Worm (Caenorhabditis elegans) whole organism, mixed stage, embryonic: ENCODE data around the gene Y56A3A.6.
A peak's percentile ranks its signal among the peaks of the same experiment; 100 is the strongest.

Experiments
- M03D4.4 ChIP-seq: sonication (generic microtip); optimal IDR thresholded peaks from 2 replicates; lab custom pipeline; 2017; ENCODE audit warnings: mild to moderate bottlenecking, missing genetic modification characterization, missing compliant biosample characterization
- blmp-1 ChIP-seq: fragments of 150-350 bp; optimal IDR thresholded peaks from 2 replicates; lab custom pipeline; 2014; ENCODE audit warnings: missing biosample characterization, missing genetic modification characterization
- ceh-43 ChIP-seq: fragments of 200-800 bp; sonication (Bioruptor generic); optimal IDR thresholded peaks from 2 replicates; lab custom pipeline; 2018; ENCODE audit warnings: mild to moderate bottlenecking, missing genetic modification characterization, moderate library complexity, missing compliant biosample characterization
- ceh-83 ChIP-seq: fragments of 200-800 bp; sonication (Bioruptor generic); optimal IDR thresholded peaks from 2 replicates; lab custom pipeline; 2018; ENCODE audit warnings: mild to moderate bottlenecking, missing genetic modification characterization, missing compliant biosample characterization
- ces-1 ChIP-seq: fragments of 150-350 bp; optimal IDR thresholded peaks from 2 replicates; lab custom pipeline; 2014; ENCODE audit warnings: missing biosample characterization, missing genetic modification reagents, missing genetic modification characterization
- cnd-1 ChIP-seq: fragments of 200-800 bp; sonication (Bioruptor generic); optimal IDR thresholded peaks from 2 replicates; lab custom pipeline; 2018; ENCODE audit warnings: mild to moderate bottlenecking, missing genetic modification characterization, missing compliant biosample characterization
- drap-1 ChIP-seq: fragments of 200-800 bp; sonication (Bioruptor generic); optimal IDR thresholded peaks from 3 replicates; lab custom pipeline; 2018; ENCODE audit warnings: mild to moderate bottlenecking, missing genetic modification characterization, missing compliant biosample characterization
- elt-1 ChIP-seq: sonication (generic microtip); optimal IDR thresholded peaks from 2 replicates; lab custom pipeline; 2017; ENCODE audit warnings: missing genetic modification characterization, mild to moderate bottlenecking, missing compliant biosample characterization, antibody characterized with exemption, moderate library complexity, borderline replicate concordance; ENCODE audit not compliant: insufficient read depth
- elt-3 ChIP-seq: fragments of 150-350 bp; optimal IDR thresholded peaks from 2 replicates; lab custom pipeline; 2014; ENCODE audit warnings: missing biosample characterization, missing genetic modification characterization
- flh-1 ChIP-seq: fragments of 200-800 bp; sonication (Bioruptor generic); optimal IDR thresholded peaks from 2 replicates; lab custom pipeline; 2018; ENCODE audit warnings: mild to moderate bottlenecking, missing genetic modification characterization, moderate library complexity, missing compliant biosample characterization
- ham-2 ChIP-seq: fragments of 200-800 bp; sonication (Bioruptor generic); optimal IDR thresholded peaks from 2 replicates; lab custom pipeline; 2018; ENCODE audit warnings: mild to moderate bottlenecking, missing genetic modification characterization, missing compliant biosample characterization
- hlh-1 ChIP-seq: fragments of 150-350 bp; optimal IDR thresholded peaks from 2 replicates; lab custom pipeline; 2014; ENCODE audit warnings: missing biosample characterization, missing genetic modification reagents, missing genetic modification characterization
- lin-13 ChIP-seq: fragments of 150-350 bp; optimal IDR thresholded peaks from 2 replicates; lab custom pipeline; 2014; ENCODE audit warnings: missing biosample characterization, missing genetic modification characterization
- lin-32 ChIP-seq: fragments of 200-800 bp; sonication (Bioruptor generic); optimal IDR thresholded peaks from 2 replicates; lab custom pipeline; 2018; ENCODE audit warnings: mild to moderate bottlenecking, missing genetic modification characterization, missing compliant biosample characterization
- mab-5 ChIP-seq: fragments of 150-350 bp; optimal IDR thresholded peaks from 2 replicates; lab custom pipeline; 2014; ENCODE audit warnings: missing biosample characterization, missing genetic modification characterization
- mls-2 ChIP-seq: sonication (generic microtip); optimal IDR thresholded peaks from 2 replicates; lab custom pipeline; 2016; ENCODE audit warnings: mild to moderate bottlenecking, missing genetic modification characterization, moderate library complexity, missing compliant biosample characterization
- nhr-12 ChIP-seq: fragments of 150-350 bp; optimal IDR thresholded peaks from 2 replicates; lab custom pipeline; 2014; ENCODE audit warnings: missing biosample characterization, missing genetic modification characterization
- nhr-2 ChIP-seq: fragments of 150-350 bp; optimal IDR thresholded peaks from 2 replicates; lab custom pipeline; 2014; ENCODE audit warnings: missing biosample characterization, missing genetic modification characterization
- nhr-237 ChIP-seq: fragments of 150-350 bp; optimal IDR thresholded peaks from 2 replicates; lab custom pipeline; 2014; ENCODE audit warnings: missing biosample characterization, missing genetic modification characterization
- nhr-28 ChIP-seq: fragments of 150-350 bp; optimal IDR thresholded peaks from 2 replicates; lab custom pipeline; 2014; ENCODE audit warnings: missing biosample characterization, missing genetic modification characterization
- pha-4 ChIP-seq: fragments of 150-350 bp; optimal IDR thresholded peaks from 2 replicates; lab custom pipeline; 2018; ENCODE audit warnings: missing biosample characterization, missing genetic modification reagents, missing genetic modification characterization
- sem-2 ChIP-seq: fragments of 200-800 bp; sonication (Bioruptor generic); optimal IDR thresholded peaks from 2 replicates; lab custom pipeline; 2018; ENCODE audit warnings: mild to moderate bottlenecking, missing genetic modification characterization, missing compliant biosample characterization
- snpc-4 ChIP-seq: fragments of 150-350 bp; optimal IDR thresholded peaks from 2 replicates; lab custom pipeline; 2014; ENCODE audit warnings: missing biosample characterization, missing genetic modification characterization
- sptf-1 ChIP-seq: sonication (generic microtip); optimal IDR thresholded peaks from 2 replicates; lab custom pipeline; 2017; ENCODE audit warnings: mild to moderate bottlenecking, missing genetic modification characterization, moderate library complexity, missing compliant biosample characterization
- tbx-8 ChIP-seq: fragments of 200-800 bp; sonication (Bioruptor generic); optimal IDR thresholded peaks from 2 replicates; lab custom pipeline; 2018; ENCODE audit warnings: mild to moderate bottlenecking, missing genetic modification characterization, moderate library complexity, missing compliant biosample characterization
- unc-120 ChIP-seq: sonication (generic microtip); optimal IDR thresholded peaks from 2 replicates; lab custom pipeline; 2017; ENCODE audit warnings: missing genetic modification characterization, missing compliant biosample characterization; ENCODE audit not compliant: poor library complexity, severe bottlenecking
- unc-39 ChIP-seq: fragments of 150-350 bp; optimal IDR thresholded peaks from 2 replicates; lab custom pipeline; 2014; ENCODE audit warnings: missing biosample characterization, missing genetic modification characterization
- unc-62 ChIP-seq: fragments of 150-350 bp; optimal IDR thresholded peaks from 2 replicates; lab custom pipeline; 2014; ENCODE audit warnings: missing biosample characterization, missing genetic modification reagents, missing genetic modification characterization
- zip-8 ChIP-seq: fragments of 150-350 bp; optimal IDR thresholded peaks from 2 replicates; lab custom pipeline; 2014; ENCODE audit warnings: missing biosample characterization, missing genetic modification characterization
- ztf-11 ChIP-seq: fragments of 150-350 bp; optimal IDR thresholded peaks from 2 replicates; lab custom pipeline; 2014; ENCODE audit warnings: missing biosample characterization, missing genetic modification characterization

The Y56A3A.6 gene

ce11 chrIII:11862149-11862548 lies 16.5 kb downstream of the Y56A3A.6 start, which contains the start of gene Y56A3A.2:
TSS of gene Y56A3A.2 (minus strand) at chrIII:11862249.
- TF ChIP-seq M03D4.4 (tag; lab: Kevin White, UChicago) (no peak), ham-2 (GFP tag; lab: Kevin White, UChicago) (no peak), unc-39 (tag; lab: Kevin White, UChicago) (no peak), zip-8 (tag; lab: Kevin White, UChicago) (no peak), nhr-28 (no peak), nhr-2 (tag; lab: Kevin White, UChicago) (no peak), cnd-1 (tag; lab: Kevin White, UChicago) (no peak), nhr-12 (tag; lab: Kevin White, UChicago) (no peak)

DNA sequence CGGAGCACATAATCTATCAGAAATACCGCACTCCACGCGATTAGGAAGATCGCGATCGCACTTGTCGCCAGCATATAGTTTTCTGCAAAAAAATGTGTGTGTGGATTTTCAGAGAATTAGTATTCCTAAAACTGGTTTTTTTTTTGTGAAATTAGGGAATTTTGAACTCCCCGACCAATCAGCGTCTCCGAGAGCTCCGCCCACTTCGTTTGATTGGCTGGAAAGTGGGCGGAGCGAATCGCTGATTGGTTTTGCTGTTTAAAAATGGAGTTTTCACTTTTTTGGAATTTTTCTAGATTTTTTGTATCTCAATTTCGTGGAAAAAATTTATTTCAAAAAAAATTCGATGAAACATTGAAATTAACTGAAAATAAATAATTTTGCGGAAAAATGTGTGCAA lies 17.5 kb downstream of the Y56A3A.6 start:
- TF ChIP-seq drap-1 (GFP tag; lab: Kevin White, UChicago) (no peak), ces-1 (GFP tag; lab: Kevin White, UChicago) (no peak), elt-3 (tag; lab: Kevin White, UChicago) (no peak), ceh-43 (GFP tag; lab: Kevin White, UChicago) (no peak), snpc-4 (tag; lab: Kevin White, UChicago) (no peak), elt-1 (tag; lab: Kevin White, UChicago) (no peak), ztf-11 (tag; lab: Kevin White, UChicago) (no peak), hlh-1 (no peak), nhr-12 (tag; lab: Kevin White, UChicago) (no peak), nhr-2 (tag; lab: Kevin White, UChicago) (no peak), ceh-83 (no peak), unc-62 (GFP tag; lab: Kevin White, UChicago) (no peak), pha-4 (no peak), blmp-1 (tag; lab: Kevin White, UChicago) (no peak), nhr-28 (no peak), unc-39 (tag; lab: Kevin White, UChicago) (no peak), mab-5 (tag; lab: Kevin White, UChicago) (no peak), lin-32 (GFP tag; lab: Kevin White, UChicago) (no peak)
- TF ChIP-seq, all 35 proteins: peak for 0

DNA sequence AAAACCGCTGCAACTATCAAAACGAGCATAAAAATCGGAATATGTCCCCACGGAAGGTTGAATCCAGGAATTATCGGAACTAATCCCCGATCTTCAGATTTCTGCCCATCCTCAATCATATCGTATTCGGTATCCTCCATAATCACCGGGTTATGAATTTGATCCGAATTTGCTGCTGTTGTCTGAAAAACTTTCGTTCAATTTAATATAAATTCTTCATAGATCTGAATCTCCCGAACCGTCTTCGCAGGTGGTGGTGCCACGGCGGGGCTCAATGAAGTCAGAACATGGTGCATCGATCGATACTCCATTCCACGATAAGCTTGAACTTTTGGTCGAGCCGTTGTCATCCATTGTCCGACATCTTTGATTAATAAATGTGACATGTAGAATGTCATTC lies 21.8 kb downstream of the Y56A3A.6 start:
- TF ChIP-seq ceh-43 (GFP tag; lab: Kevin White, UChicago) (no peak), mab-5 (tag; lab: Kevin White, UChicago) (no peak), M03D4.4 (tag; lab: Kevin White, UChicago) (no peak), ces-1 (GFP tag; lab: Kevin White, UChicago) (no peak)

DNA sequence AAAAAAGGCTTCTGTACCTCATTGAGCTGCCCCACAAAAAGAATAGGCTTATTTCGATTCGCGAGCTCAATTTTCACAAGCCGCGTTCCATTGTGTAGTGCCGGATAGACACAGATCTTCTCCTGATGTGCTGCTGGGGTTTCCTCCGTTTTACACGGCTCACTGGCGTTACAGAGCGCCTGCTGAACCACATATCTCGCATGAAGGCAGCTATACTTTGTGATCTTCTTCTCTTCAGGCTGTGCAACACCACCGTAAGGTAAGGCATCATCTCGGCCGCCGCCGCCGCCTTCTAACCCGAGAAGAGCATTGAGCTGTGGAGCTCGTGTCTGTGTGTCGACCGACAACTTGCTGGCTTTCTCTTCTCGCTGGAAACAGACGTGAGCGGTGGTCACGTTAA lies 25.1 kb downstream of the Y56A3A.6 start:
- TF ChIP-seq unc-62 (GFP tag; lab: Kevin White, UChicago), result no peak
- no peak for TF ChIP-seq sem-2 (GFP tag; lab: Kevin White, UChicago)
- no peak for TF ChIP-seq lin-32 (GFP tag; lab: Kevin White, UChicago)
- no peak for TF ChIP-seq pha-4
- TF ChIP-seq flh-1, result no peak
- TF ChIP-seq cnd-1 (tag; lab: Kevin White, UChicago), result no peak
- TF ChIP-seq blmp-1 (tag; lab: Kevin White, UChicago), result no peak
- TF ChIP-seq lin-13, result no peak
- TF ChIP-seq ces-1 (GFP tag; lab: Kevin White, UChicago), result no peak
- TF ChIP-seq nhr-2 (tag; lab: Kevin White, UChicago), result no peak
- TF ChIP-seq nhr-28, result no peak
- TF ChIP-seq unc-120 (tag; lab: Kevin White, UChicago), result no peak
- TF ChIP-seq zip-8 (tag; lab: Kevin White, UChicago), result no peak

ce11 chrIII:11849590-11849989 lies 29.0 kb downstream of the Y56A3A.6 start:
- TF ChIP-seq pha-4 (no peak), unc-62 (GFP tag; lab: Kevin White, UChicago) (no peak), mls-2 (tag; lab: Kevin White, UChicago) (no peak), ceh-43 (GFP tag; lab: Kevin White, UChicago) (no peak), sptf-1 (tag; lab: Kevin White, UChicago) (no peak), blmp-1 (tag; lab: Kevin White, UChicago) (no peak)
- TF ChIP-seq, all 35 proteins: peak for 0

ce11 chrIII:11848317-11848716 lies 30.3 kb downstream of the Y56A3A.6 start:
- TF ChIP-seq cnd-1 (tag; lab: Kevin White, UChicago), result peak; percentile 39
- no peak for TF ChIP-seq nhr-2 (tag; lab: Kevin White, UChicago)
- no peak for TF ChIP-seq nhr-237
- TF ChIP-seq M03D4.4 (tag; lab: Kevin White, UChicago), result peak; percentile 17
- peak; percentile 8 for TF ChIP-seq tbx-8 (GFP tag; lab: Kevin White, UChicago)
- TF ChIP-seq nhr-28, result no peak
